Worm (Caenorhabditis elegans): ENCODE results near the gene F41B5.12.

- TF ChIP-seq ama-1 (optimal IDR thresholded peaks at IDR 0.05) (no peak), scrt-1 (GFP tag; IDR thresholded peaks at IDR 0.05) (no peak), ceh-13 (GFP tag; optimal IDR thresholded peaks at IDR 0.05) (no peak), tbx-37 (GFP tag; conservative IDR thresholded peaks at IDR 0.05) (no peak), hnd-1 (tag; optimal IDR thresholded peaks at IDR 0.05) (no peak), aly-1 (tag; optimal IDR thresholded peaks at IDR 0.05) (no peak), hmg-4 (GFP tag; optimal IDR thresholded peaks at IDR 0.05) (no peak)
These were observed 31.5 kb downstream of the F41B5.12 start, which contains the start of gene nhr-115 for ce11 chrV:2292240-2292639.
